Worm (Caenorhabditis elegans) whole organism, L1 larva: ENCODE results near the gene chw-1.

Experiments used
- C04F5.9 ChIP-seq: sonication (generic microtip); optimal IDR thresholded peaks from 2 replicates; lab custom pipeline; 2016; ENCODE audit warnings: missing genetic modification characterization, missing compliant biosample characterization
- blmp-1 ChIP-seq: fragments of 150-350 bp; optimal IDR thresholded peaks from 2 replicates; lab custom pipeline; 2014; ENCODE audit warnings: missing biosample characterization, missing genetic modification characterization
- ces-1 ChIP-seq: fragments of 150-350 bp; optimal IDR thresholded peaks from 2 replicates; lab custom pipeline; 2014; ENCODE audit warnings: missing biosample characterization, missing genetic modification reagents, missing genetic modification characterization
- efl-1 ChIP-seq, 4 experiments: fragments of 150-350 bp; optimal IDR thresholded peaks in 3 of 4; peaks in 1 of 4; 1 replicate in 1 of 4; 2 replicates in 3 of 4; lab custom pipeline; 2014; ENCODE audit warnings: missing biosample characterization in 2 of 4, missing genetic modification characterization in 2 of 4, missing genetic modification reagents in 2 of 4
- egl-13 ChIP-seq: sonication (generic microtip); optimal IDR thresholded peaks from 2 replicates; lab custom pipeline; 2016; ENCODE audit warnings: missing genotype, missing genetic modification reagents, missing genetic modification characterization, missing compliant biosample characterization
- lsy-2 ChIP-seq, 2 experiments: fragments of 150-350 bp; optimal IDR thresholded peaks; 2 replicates each; lab custom pipeline; 2014; ENCODE audit warnings: missing biosample characterization in 2 of 2, missing genetic modification characterization in 2 of 2
- skn-1 ChIP-seq: fragments of 150-350 bp; optimal IDR thresholded peaks from 2 replicates; lab custom pipeline; 2014; ENCODE audit warnings: missing biosample characterization, missing genetic modification characterization
- snpc-4 ChIP-seq: fragments of 150-350 bp; optimal IDR thresholded peaks from 2 replicates; lab custom pipeline; 2014; ENCODE audit warnings: missing biosample characterization, missing genetic modification characterization
- sox-4 ChIP-seq: sonication (generic microtip); optimal IDR thresholded peaks from 2 replicates; lab custom pipeline; 2016; ENCODE audit warnings: missing genetic modification characterization, missing compliant biosample characterization
- tbx-2 ChIP-seq: sonication (generic microtip); optimal IDR thresholded peaks from 2 replicates; lab custom pipeline; 2016; ENCODE audit warnings: missing genetic modification characterization, missing compliant biosample characterization
- tlp-1 ChIP-seq: fragments of 150-350 bp; optimal IDR thresholded peaks from 2 replicates; lab custom pipeline; 2014; ENCODE audit warnings: missing biosample characterization, missing genetic modification characterization
- xbp-1 ChIP-seq: sonication (generic microtip); optimal IDR thresholded peaks from 2 replicates; lab custom pipeline; 2016; ENCODE audit warnings: missing genetic modification characterization, missing compliant biosample characterization

- no peak for TF ChIP-seq sox-4
- TF ChIP-seq efl-1 (optimal IDR thresholded peaks at IDR 0.05; lab: Kevin White, UChicago): no peak
- no peak for TF ChIP-seq efl-1 (GFP tag; optimal IDR thresholded peaks at IDR 0.05 in 1 of 2; lab: Kevin White, UChicago)
- no peak for TF ChIP-seq egl-13 (tag; lab: Kevin White, UChicago)
- TF ChIP-seq xbp-1 (tag; lab: Kevin White, UChicago): no peak
- peak; percentile 38 for TF ChIP-seq skn-1 (tag; lab: Kevin White, UChicago)
- no peak for TF ChIP-seq blmp-1 (tag; lab: Kevin White, UChicago)
- no peak for TF ChIP-seq snpc-4
- TF ChIP-seq ces-1 (GFP tag; lab: Kevin White, UChicago): no peak
- no peak for TF ChIP-seq C04F5.9 (tag; lab: Kevin White, UChicago)
- TF ChIP-seq lsy-2 (tag; optimal IDR thresholded peaks at IDR 0.05; lab: Kevin White, UChicago): no peak
- TF ChIP-seq tlp-1: no peak
- no peak for TF ChIP-seq tbx-2 (tag; lab: Kevin White, UChicago)
Measured at ce11 chrV:10476864-10477443, 14.9 kb downstream of the chw-1 start.
